Worm (Caenorhabditis elegans): ENCODE data around the gene irld-44.

The irld-44 gene

DNA sequence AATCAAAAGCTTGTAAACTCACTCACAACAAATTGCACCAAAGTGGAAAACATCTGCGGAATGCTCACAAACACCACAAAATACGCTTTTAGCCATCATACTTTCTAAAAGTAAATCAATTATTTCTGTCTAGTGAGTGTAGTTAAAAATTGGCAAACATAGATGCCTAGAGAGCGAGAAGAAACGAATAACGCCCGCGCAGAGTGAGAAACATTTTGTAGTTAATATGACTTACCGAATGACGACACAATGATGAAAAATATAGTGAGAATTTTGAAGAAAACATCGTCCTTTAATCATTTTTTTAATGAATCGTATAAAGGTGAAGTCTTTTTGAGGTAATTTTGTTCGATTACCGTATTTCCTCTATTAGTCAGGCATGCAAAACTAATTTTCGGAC lies 21.8 kb upstream of the irld-44 start, which contains the start of gene nhr-238:
Gene nhr-238 (minus strand): TSS at position 104 of the 400 bp plus-strand sequence.
- TF ChIP-seq lin-39 (tag; optimal IDR thresholded peaks at IDR 0.05) (no peak), nhr-77 (tag; optimal IDR thresholded peaks at IDR 0.05) (peak; percentile 84), nhr-129 (tag; optimal IDR thresholded peaks at IDR 0.05) (peak; percentile 93), mab-5 (tag; optimal IDR thresholded peaks at IDR 0.05) (no peak), lin-13 (GFP tag; optimal IDR thresholded peaks at IDR 0.05) (no peak), sem-4 (tag; optimal IDR thresholded peaks at IDR 0.05) (no peak), snpc-4 (tag; optimal IDR thresholded peaks at IDR 0.05) (no peak)

DNA sequence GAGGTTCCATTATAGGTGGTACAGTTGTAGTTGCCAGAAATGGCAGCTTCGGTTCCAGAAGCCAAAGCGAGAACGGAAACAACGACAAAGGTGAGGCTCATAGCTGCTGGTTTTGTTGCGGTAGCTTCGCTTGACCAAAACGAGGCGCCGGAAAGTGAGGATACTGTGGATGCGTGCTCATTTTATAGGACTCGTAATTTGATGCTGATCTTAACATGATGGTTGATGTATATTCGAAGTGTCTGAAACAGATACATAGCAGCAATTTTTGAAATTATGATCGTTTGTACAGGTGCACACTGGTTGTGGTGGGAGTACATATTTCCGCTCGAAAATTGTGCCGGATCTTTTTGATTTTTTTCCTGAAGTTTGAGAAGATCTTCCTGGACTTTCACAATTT lies 20.0 kb upstream of the irld-44 start, which contains the start of gene Y46H3D.8:
Gene Y46H3D.8 (minus strand): TSS at position 101 of the 400 bp plus-strand sequence.
- TF ChIP-seq gmeb-1 (tag; optimal IDR thresholded peaks at IDR 0.05) (no peak), ama-1 (optimal IDR thresholded peaks at IDR 0.05) (no peak), elt-1 (tag; optimal IDR thresholded peaks at IDR 0.05) (no peak), lin-11 (tag; optimal IDR thresholded peaks at IDR 0.05) (no peak), ZK546.5 (tag; optimal IDR thresholded peaks at IDR 0.05) (no peak), ceh-16 (tag; optimal IDR thresholded peaks at IDR 0.05) (no peak), unc-55 (GFP tag; optimal IDR thresholded peaks at IDR 0.05) (no peak), lin-39 (tag; optimal IDR thresholded peaks at IDR 0.05) (no peak), nhr-23 (tag; optimal IDR thresholded peaks at IDR 0.05) (no peak), aly-2 (tag; optimal IDR thresholded peaks at IDR 0.05) (no peak), alr-1 (tag; optimal IDR thresholded peaks at IDR 0.05) (no peak), ceh-82 (tag; optimal IDR thresholded peaks at IDR 0.05) (no peak), nhr-129 (tag; optimal IDR thresholded peaks at IDR 0.05) (no peak)

- TF ChIP-seq nhr-25 (tag; optimal IDR thresholded peaks at IDR 0.05) (no peak), elt-3 (tag; optimal IDR thresholded peaks at IDR 0.05) (no peak), ceh-16 (tag; optimal IDR thresholded peaks at IDR 0.05) (no peak), nhr-23 (tag; optimal IDR thresholded peaks at IDR 0.05) (no peak), snpc-4 (tag; optimal IDR thresholded peaks at IDR 0.05) (no peak), lin-13 (GFP tag; optimal IDR thresholded peaks at IDR 0.05) (no peak), nhr-6 (tag; optimal IDR thresholded peaks at IDR 0.05) (no peak)
These were observed 19.4 kb upstream of the irld-44 start, which contains the start of gene irld-17 for ce11 chrV:1631717-1632116. Gene irld-17, plus strand, starts transcription at chrV:1632017.

DNA sequence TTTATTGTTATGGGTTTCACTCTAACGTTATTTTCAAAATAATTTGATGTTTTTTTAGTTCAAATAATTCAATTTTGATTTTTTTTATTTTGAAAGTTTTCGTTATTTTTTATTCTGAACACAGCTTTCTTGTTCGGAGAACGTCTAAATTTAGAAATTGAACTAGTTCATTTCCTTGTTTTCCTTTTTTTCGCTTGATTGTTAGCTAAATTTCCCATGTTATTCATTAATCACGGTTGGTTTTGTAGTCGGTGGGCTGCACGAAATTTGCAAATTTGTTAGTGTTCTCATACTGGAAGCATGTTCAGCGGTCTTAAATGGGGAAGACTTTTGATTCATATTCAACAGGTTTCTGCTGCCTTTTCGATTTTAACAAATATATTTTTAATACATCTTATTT lies 15.3 kb upstream of the irld-44 start, which contains the start of gene str-222:
Gene str-222 (plus strand): TSS at position 301 of the 400 bp plus-strand sequence.
- no peak for TF ChIP-seq lin-11 (tag; optimal IDR thresholded peaks at IDR 0.05)
- TF ChIP-seq lsy-2 (tag; optimal IDR thresholded peaks at IDR 0.05): no peak
- TF ChIP-seq crh-2 (tag; optimal IDR thresholded peaks at IDR 0.05): no peak
- no peak for TF ChIP-seq sma-3 (GFP tag; optimal IDR thresholded peaks at IDR 0.05)
- no peak for TF ChIP-seq ama-1 (optimal IDR thresholded peaks at IDR 0.05)
- no peak for TF ChIP-seq nhr-10 (tag; optimal IDR thresholded peaks at IDR 0.05)
- no peak for TF ChIP-seq nhr-11 (tag; optimal IDR thresholded peaks at IDR 0.05)
- no peak for TF ChIP-seq Y55F3AM.14 (GFP tag; optimal IDR thresholded peaks at IDR 0.05)
- TF ChIP-seq ztf-1 (GFP tag; conservative IDR thresholded peaks at IDR 0.05): no peak
- no peak for TF ChIP-seq mdl-1 (tag; optimal IDR thresholded peaks at IDR 0.05)
- TF ChIP-seq nhr-21 (tag; optimal IDR thresholded peaks at IDR 0.05): no peak
- no peak for TF ChIP-seq snpc-4 (tag; optimal IDR thresholded peaks at IDR 0.05)
- no peak for TF ChIP-seq mab-5 (tag; optimal IDR thresholded peaks at IDR 0.05)
- no peak for TF ChIP-seq nhr-12 (tag; optimal IDR thresholded peaks at IDR 0.05)
- TF ChIP-seq fos-1 (tag; optimal IDR thresholded peaks at IDR 0.05): no peak
- no peak for TF ChIP-seq blmp-1 (tag; optimal IDR thresholded peaks at IDR 0.05; ENCODE audit: insufficient read depth)
- TF ChIP-seq ztf-11 (tag; optimal IDR thresholded peaks at IDR 0.05): no peak

DNA sequence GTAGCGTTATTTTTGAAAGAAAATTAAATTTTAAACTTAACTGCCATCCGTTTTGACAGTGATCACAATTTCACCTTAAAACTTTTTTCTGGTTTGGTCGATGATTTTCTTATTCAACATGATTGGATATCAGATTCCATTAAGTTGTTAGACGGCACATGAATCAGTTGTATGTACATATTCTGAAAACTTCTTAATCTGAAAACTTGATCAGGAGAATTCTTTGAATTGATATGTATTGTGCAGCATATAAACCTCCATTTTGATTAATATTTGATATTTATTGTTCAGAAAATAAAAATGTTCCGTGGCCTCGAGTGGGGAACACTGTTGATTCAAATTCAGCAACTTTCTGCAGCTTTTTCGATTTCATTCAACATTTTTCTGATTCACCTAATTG lies 11.1 kb upstream of the irld-44 start, which contains the start of gene str-221:
Gene str-221 (plus strand): TSS at position 301 of the 400 bp plus-strand sequence.
- TF ChIP-seq lin-39 (tag; optimal IDR thresholded peaks at IDR 0.05): no peak
- TF ChIP-seq snpc-4 (tag; optimal IDR thresholded peaks at IDR 0.05): no peak
- TF ChIP-seq nhr-21 (tag; optimal IDR thresholded peaks at IDR 0.05): no peak
- TF ChIP-seq F13H6.1 (tag; optimal IDR thresholded peaks at IDR 0.05): no peak
- TF ChIP-seq alr-1 (tag; optimal IDR thresholded peaks at IDR 0.05): no peak
- no peak for TF ChIP-seq unc-55 (GFP tag; optimal IDR thresholded peaks at IDR 0.05)
- no peak for TF ChIP-seq nhr-11 (tag; optimal IDR thresholded peaks at IDR 0.05)
- no peak for TF ChIP-seq mab-5 (tag; optimal IDR thresholded peaks at IDR 0.05)
- TF ChIP-seq lin-13 (GFP tag; optimal IDR thresholded peaks at IDR 0.05): no peak
